Fruit fly (Drosophila melanogaster): ENCODE measurements around the gene Npc2g.

- TF ChIP-seq CG8478 (optimal IDR thresholded peaks at IDR 0.05), result no peak
- no peak for TF ChIP-seq Dll (optimal IDR thresholded peaks at IDR 0.05)
- TF ChIP-seq EcR (GFP tag; optimal IDR thresholded peaks at IDR 0.05), result no peak
- TF ChIP-seq usp (GFP tag; optimal IDR thresholded peaks at IDR 0.05), result no peak
- TF ChIP-seq psq (optimal IDR thresholded peaks at IDR 0.05), result no peak
- TF ChIP-seq pan (optimal IDR thresholded peaks at IDR 0.05), result no peak
Measured at dm6 chr3R:30699165-30699564, 45.9 kb downstream of the Npc2g start.

Measured in whole organism.